Worm (Caenorhabditis elegans) whole organism, early embryonic: ENCODE data around the gene ech-6.

ENCODE experiments used
- B0310.2 ChIP-seq: sonication (generic microtip); optimal IDR thresholded peaks from 2 replicates; lab custom pipeline; 2016; ENCODE audit warnings: mild to moderate bottlenecking, missing genetic modification characterization, missing compliant biosample characterization
- F13C5.2 ChIP-seq: sonication (generic microtip); optimal IDR thresholded peaks from 2 replicates; lab custom pipeline; 2017; ENCODE audit warnings: mild to moderate bottlenecking, missing genetic modification characterization, inconsistent platforms, missing compliant biosample characterization
- aly-1 ChIP-seq: sonication (generic microtip); optimal IDR thresholded peaks from 2 replicates; lab custom pipeline; 2016; ENCODE audit warnings: missing genetic modification characterization, missing compliant biosample characterization
- ama-1 ChIP-seq: fragments of 150-350 bp; optimal IDR thresholded peaks from 2 replicates; lab custom pipeline; 2014
- ceh-13 ChIP-seq: fragments of 200-800 bp; sonication (Bioruptor generic); optimal IDR thresholded peaks from 2 replicates; lab custom pipeline; 2018; ENCODE audit warnings: mild to moderate bottlenecking, missing genetic modification characterization, missing compliant biosample characterization
- flt-1 ChIP-seq: fragments of 200-800 bp; sonication (Bioruptor generic); IDR thresholded peaks from 2 replicates; pipeline ENCODE4 v1.3.6; 2022; ENCODE audit warnings: missing genetic modification characterization, missing compliant biosample characterization
- hmg-4 ChIP-seq: fragments of 200-800 bp; sonication (Bioruptor generic); optimal IDR thresholded peaks from 2 replicates; lab custom pipeline; 2018; ENCODE audit warnings: mild to moderate bottlenecking, missing genetic modification characterization, missing compliant biosample characterization
- hnd-1 ChIP-seq: sonication (generic microtip); optimal IDR thresholded peaks from 2 replicates; lab custom pipeline; 2016; ENCODE audit warnings: missing genetic modification characterization, missing compliant biosample characterization
- sea-1 ChIP-seq: fragments of 200-800 bp; sonication (Bioruptor generic); conservative IDR thresholded peaks from 2 replicates; pipeline ENCODE4 v1.3.6; 2022; ENCODE audit warnings: missing genetic modification characterization, missing compliant biosample characterization
- tbx-11 ChIP-seq: fragments of 200-800 bp; sonication (Bioruptor generic); IDR thresholded peaks from 2 replicates; pipeline ENCODE4 v1.3.6; 2022; ENCODE audit warnings: missing genetic modification characterization, missing compliant biosample characterization
- tbx-37 ChIP-seq: fragments of 200-800 bp; sonication (Bioruptor generic); conservative IDR thresholded peaks from 2 replicates; pipeline ENCODE4 v1.3.6; 2022; ENCODE audit warnings: missing genetic modification reagents, missing genetic modification characterization, missing compliant biosample characterization
- tra-4 ChIP-seq: sonication (generic microtip); optimal IDR thresholded peaks from 2 replicates; lab custom pipeline; 2017; ENCODE audit warnings: missing genetic modification characterization, missing compliant biosample characterization

DNA sequence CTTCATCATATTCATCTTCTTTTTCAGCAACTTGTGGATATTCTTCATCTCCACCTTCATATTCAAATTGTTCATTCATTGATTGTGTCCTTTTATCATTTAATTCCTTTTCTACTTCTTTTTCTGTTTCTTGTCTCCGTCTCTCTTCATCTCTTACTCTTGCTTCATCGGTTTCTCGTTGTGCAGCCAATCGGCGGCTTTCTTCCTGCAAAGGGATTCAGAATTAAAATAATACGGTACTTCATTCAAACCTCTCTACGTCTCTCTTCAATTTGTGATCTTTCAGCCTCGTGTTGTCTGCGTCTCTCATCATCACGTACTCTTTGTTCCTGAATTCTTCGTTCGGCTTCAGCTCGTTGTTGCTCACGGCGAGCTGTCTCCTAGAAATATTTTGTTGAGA lies 12.0 kb downstream of the ech-6 start:
- TF ChIP-seq B0310.2 (tag; lab: Kevin White, UChicago) (no peak), tra-4 (tag; lab: Kevin White, UChicago) (no peak), aly-1 (tag; lab: Kevin White, UChicago) (no peak), F13C5.2 (tag; lab: Kevin White, UChicago) (no peak), tbx-37 (no peak), sea-1 (GFP tag; lab: Robert Waterston, UW) (no peak), hnd-1 (tag; lab: Kevin White, UChicago) (no peak), flt-1 (no peak), ama-1 (lab: Kevin White, UChicago) (no peak), hmg-4 (no peak), tbx-11 (GFP tag; lab: Robert Waterston, UW) (no peak), ceh-13 (no peak)
